Fruit fly (Drosophila melanogaster): ENCODE results near the gene Ald2.

DNA sequence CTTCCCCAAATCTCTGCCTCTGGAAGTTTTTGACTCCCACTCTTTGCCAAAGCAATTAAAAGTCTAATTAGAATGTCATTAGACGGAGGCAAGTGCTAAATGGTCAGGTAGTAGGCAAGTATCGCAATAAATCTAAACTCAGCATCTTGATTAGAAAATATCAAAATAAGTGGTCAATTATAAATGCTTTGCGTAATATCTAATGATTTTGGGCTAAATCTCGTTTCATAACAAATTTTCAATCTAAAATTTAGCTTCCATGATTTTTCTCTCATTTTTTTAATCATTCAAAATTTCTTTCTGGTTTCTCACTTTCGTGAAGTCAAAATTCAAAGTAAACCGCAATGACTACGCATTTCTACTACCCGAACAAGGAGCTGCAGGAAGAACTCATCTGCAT is at the start of gene Ald2:
- no peak for TF ChIP-seq psq (GFP tag; optimal IDR thresholded peaks at IDR 0.05)
- TF ChIP-seq foxo (GFP tag; optimal IDR thresholded peaks at IDR 0.05), result no peak
- no peak for TF ChIP-seq Hr78 (GFP tag; optimal IDR thresholded peaks at IDR 0.05)
- no peak for TF ChIP-seq jim (GFP tag; optimal IDR thresholded peaks at IDR 0.05)
- no peak for TF ChIP-seq h (GFP tag; optimal IDR thresholded peaks at IDR 0.05)
- no peak for TF ChIP-seq Hnf4 (GFP tag; optimal IDR thresholded peaks at IDR 0.05)

Measured in whole organism, wandering third instar larva.